Fruit fly (Drosophila melanogaster) Kc167 (cell line): Measurements from ENCODE around the gene CG18649.

Source experiments
- Myc ChIP-seq: fragments of >200 bp; optimal IDR thresholded peaks from 2 replicates; lab custom pipeline; 2017; ENCODE audit warnings: missing external identifiers
- Sin3A ChIP-seq: fragments of >200 bp; optimal IDR thresholded peaks from 2 replicates; lab custom pipeline; 2018; ENCODE audit warnings: missing external identifiers
- h ChIP-seq: fragments of >200 bp; optimal IDR thresholded peaks from 3 replicates; lab custom pipeline; 2018; ENCODE audit warnings: missing external identifiers
- insv ChIP-seq: fragments of >200 bp; optimal IDR thresholded peaks from 3 replicates; lab custom pipeline; 2018; ENCODE audit warnings: missing external identifiers
- psq ChIP-seq: fragments of >200 bp; optimal IDR thresholded peaks from 2 replicates; lab custom pipeline; 2017; ENCODE audit warnings: missing external identifiers
- ttk ChIP-seq: sonication (Bioruptor generic); optimal IDR thresholded peaks from 2 replicates; lab custom pipeline; 2017; ENCODE audit warnings: missing external identifiers

CG18649 gene

DNA sequence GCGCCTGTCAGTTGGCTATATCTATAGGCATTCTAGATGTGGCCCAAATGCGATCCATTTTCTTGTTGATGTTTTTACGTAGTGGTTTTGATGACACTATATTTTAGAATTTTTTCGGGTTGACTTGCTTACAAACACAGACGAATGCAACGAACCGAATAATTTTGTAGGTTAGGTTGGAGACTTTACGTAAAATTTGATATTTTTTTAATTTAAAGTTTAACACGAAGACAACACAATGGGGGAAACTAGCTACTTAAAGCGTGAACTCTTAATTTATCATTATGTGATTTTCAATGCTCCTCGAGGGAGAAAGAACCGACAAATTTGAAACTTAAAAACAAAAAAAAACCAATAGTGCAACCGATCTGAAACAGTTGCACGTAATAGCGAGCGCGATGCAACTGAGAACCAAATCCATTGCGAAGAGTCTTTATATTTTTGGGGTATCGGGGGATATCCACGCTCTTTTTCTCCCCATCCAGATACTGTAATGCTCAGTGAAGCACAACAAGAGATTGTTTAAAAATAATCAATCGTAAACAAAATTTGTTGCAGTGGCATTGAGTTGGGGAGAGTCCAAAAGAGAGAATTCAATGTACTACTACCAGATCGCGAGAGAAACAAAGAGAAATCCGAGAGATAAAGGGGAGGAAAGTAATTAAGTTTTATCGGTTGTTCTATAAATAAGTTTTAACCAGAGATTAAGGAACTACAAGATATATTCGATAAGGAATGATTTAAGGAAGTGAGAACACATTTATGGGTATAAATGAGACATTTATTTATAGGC is 36.1 kb upstream of the CG18649 start:
- no peak for TF ChIP-seq h
- TF ChIP-seq Myc (lab: Kevin White, UChicago) = no peak
- no peak for TF ChIP-seq psq (lab: Kevin White, UChicago)
- TF ChIP-seq Sin3A (lab: Kevin White, UChicago) = no peak

DNA sequence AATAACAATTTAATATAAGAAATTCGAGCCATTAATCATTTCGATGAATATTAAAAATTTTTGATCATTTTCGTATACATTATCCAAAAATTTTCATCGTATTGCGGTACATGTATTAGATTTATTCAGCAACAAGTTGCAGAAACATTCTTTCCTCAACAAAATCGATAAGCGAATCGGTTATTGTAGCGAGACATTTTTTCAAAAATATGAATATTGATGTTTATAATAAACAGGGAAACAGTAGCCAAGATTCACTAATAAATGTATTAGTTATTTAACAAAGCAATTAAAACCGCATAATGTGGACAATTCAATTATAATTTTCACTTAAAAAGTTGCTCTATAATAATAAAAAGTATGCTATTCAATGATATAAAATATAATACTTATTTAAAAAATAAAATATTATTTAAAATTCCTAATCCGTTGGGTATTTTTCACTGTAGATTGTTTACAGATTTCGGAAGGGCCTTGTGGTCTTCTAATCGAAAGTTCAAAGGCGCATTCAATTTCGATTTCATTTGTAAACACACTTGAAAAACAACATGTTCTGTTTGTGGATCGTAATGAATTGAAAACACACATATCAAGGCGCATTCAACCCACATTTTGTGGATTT is 35.3 kb upstream of the CG18649 start:
- TF ChIP-seq h (no peak), Sin3A (lab: Kevin White, UChicago) (no peak), Myc (lab: Kevin White, UChicago) (no peak), psq (lab: Kevin White, UChicago) (no peak), ttk (lab: Kevin White, UChicago) (no peak), insv (no peak)

DNA sequence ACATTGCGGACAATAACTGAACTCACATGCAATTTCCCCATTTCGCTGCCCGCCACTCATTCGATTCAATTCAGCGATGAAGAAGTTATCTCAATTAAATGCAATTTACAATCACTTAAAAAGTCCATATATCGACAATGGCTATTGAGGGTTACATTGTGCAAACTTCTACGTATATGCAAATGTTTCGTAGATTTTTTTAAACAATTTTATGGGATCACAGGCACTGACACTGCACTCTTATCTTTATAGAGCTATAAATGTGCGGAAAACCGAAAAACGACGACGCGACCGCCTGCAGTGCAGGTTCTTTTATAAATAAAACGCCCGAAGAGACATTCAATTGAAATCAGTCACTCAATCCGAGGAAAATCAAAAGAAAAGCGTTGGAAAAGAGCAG is 34.4 kb upstream of the CG18649 start:
- TF ChIP-seq ttk (lab: Kevin White, UChicago) = no peak
- TF ChIP-seq Sin3A (lab: Kevin White, UChicago) = no peak
- no peak for TF ChIP-seq Myc (lab: Kevin White, UChicago)
- no peak for TF ChIP-seq insv
- TF ChIP-seq h = no peak
- TF ChIP-seq psq (lab: Kevin White, UChicago) = no peak

DNA sequence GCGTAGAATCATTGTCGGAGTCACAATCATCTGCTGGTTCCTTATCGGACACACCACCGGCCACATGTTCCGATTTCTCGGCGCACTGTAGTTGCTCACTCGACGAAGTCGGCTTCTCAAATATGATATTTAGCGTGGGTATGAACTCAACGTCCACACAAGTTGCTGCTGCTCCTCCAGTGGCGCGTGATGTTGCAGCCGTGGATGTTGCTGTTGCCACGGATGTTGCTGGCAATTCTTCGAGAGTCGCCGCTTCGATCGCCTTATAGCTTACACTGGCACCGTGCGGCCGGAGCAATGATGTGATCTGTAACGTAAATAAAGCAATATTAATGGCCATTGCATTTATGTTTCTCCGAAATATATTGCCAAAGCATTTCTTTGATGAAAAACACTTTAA is 30.4 kb upstream of the CG18649 start:
- no peak for TF ChIP-seq Myc (lab: Kevin White, UChicago)
- TF ChIP-seq Sin3A (lab: Kevin White, UChicago) = no peak
- TF ChIP-seq psq (lab: Kevin White, UChicago) = no peak
- no peak for TF ChIP-seq ttk (lab: Kevin White, UChicago)

DNA sequence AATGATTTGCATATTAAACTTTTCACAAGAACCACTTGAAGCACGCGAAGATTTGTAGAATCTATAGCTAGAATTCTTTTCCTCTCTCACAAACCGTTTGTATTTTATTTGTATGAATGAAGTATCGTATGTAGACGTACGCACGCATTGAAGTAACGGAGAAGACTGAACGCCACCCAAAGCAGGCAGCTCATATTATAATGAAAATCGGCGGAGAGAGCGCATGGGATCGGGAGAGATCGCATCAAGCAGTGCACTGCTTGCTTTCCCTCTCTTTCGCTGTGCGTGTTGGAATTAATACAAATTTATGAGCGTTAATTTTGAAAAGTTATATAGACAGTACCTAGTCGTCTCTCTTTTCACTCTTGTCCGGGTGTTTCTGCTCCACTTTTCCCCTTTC is 25.3 kb upstream of the CG18649 start:
- TF ChIP-seq insv = no peak
- TF ChIP-seq ttk (lab: Kevin White, UChicago) = no peak
- no peak for TF ChIP-seq Sin3A (lab: Kevin White, UChicago)
- no peak for TF ChIP-seq Myc (lab: Kevin White, UChicago)
- TF ChIP-seq psq (lab: Kevin White, UChicago) = no peak
- no peak for TF ChIP-seq h

DNA sequence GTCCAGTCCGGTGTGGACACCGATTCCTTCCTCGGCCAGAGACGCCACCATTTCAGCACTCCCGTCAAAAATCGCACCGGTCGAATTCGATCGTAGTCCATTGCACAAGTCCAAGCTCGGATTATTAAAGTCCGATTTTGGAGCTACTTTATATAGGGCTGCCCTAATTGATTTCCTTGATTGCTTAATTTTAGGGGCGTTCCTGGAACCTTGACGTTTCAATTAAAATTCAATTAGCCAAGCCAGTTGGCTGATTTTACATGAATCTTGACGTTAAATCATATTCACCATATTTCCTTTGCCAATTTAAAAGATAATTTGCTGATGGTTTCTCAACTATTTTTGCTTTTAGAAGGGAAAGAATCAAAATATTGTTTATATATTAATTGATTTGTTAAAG is 24.4 kb upstream of the CG18649 start, which contains the start of gene Or71a:
Gene Or71a, minus strand, starts transcription at position 101 of the 400 bp plus-strand sequence.
- no peak for TF ChIP-seq ttk (lab: Kevin White, UChicago)
- no peak for TF ChIP-seq psq (lab: Kevin White, UChicago)
- TF ChIP-seq insv = no peak
- TF ChIP-seq Sin3A (lab: Kevin White, UChicago) = no peak
- no peak for TF ChIP-seq h
- no peak for TF ChIP-seq Myc (lab: Kevin White, UChicago)

DNA sequence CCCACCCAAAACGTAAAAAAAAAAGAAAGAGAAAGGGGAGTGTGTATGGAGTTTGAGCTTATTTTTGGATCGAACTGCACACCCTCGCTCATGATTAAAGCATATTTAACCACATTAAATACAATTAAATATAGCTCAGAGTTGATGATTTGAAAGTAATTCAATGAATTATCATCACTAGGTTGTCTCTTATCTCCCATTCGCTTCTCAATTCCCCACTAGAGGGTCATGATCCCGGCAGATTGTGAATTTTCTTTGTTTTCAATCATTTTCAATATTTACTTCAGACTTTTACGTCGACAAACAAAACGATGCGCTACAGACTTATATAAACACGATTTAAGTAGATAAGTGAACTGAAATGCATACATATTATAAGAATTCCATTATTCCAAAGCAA is 22.4 kb upstream of the CG18649 start:
- TF ChIP-seq h = no peak
- TF ChIP-seq Sin3A (lab: Kevin White, UChicago) = no peak
- TF ChIP-seq insv = no peak
- no peak for TF ChIP-seq ttk (lab: Kevin White, UChicago)
- TF ChIP-seq Myc (lab: Kevin White, UChicago) = no peak
- no peak for TF ChIP-seq psq (lab: Kevin White, UChicago)

DNA sequence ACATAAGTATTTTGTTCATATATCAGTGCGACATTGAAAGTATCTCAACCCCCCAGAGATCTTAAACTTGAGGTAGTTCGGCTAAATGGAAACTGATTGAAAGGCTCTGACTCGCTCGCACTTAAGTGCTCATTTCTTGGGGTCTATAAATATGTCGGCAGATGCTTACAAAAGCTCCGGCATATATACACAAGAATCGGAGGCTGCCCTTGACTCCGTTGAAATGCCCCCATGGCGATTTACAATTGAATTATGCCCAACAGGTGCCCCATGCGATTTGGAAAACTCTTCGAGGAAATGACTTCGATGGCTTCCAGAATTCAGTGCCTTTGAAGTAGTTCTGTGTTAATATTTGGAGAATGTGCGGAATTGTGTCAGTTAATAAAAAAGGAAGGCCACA is 19.7 kb upstream of the CG18649 start:
- TF ChIP-seq Sin3A (lab: Kevin White, UChicago) (no peak), Myc (lab: Kevin White, UChicago) (no peak), ttk (lab: Kevin White, UChicago) (no peak), insv (no peak), h (no peak), psq (lab: Kevin White, UChicago) (no peak)

DNA sequence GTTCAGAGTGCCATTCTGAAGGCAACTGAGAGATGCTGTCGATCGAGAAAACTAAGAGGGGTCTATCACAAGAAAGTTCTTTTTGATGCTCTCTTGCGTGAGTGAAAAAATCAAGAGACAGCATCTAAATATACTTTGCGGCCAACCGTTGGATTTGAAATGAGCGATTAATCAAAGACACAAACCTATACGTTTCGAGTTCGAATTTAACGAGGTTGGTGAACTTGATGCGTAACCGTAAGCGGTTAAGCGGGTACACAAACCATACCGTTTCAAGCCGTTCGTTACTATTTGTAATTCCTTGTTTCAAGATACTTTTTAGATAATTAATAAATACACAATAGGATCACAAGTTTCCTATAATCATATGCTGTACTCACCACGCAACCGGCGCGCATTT is 18.2 kb upstream of the CG18649 start:
- TF ChIP-seq psq (lab: Kevin White, UChicago) (no peak), ttk (lab: Kevin White, UChicago) (no peak), Sin3A (lab: Kevin White, UChicago) (no peak), Myc (lab: Kevin White, UChicago) (no peak)

DNA sequence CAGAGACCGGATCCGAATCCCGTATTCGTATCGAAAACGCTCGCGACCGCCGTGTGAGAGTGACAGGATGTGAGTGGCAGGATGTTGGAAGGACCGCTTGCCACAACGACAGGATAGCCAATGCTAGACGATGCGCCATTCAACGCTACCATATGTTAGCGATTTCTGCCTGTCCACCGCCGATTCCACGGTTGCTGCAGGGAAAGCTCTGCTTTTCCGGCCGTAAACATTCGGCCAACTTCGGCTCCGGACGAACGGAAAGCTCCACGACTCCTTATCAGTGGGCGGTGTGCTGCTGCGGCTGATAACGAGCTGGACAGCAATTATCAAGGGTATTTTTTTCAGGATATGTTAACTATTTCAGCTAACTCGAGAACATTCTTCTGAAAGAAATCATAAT is 10.9 kb upstream of the CG18649 start, which contains the start of gene Sytbeta:
Gene Sytbeta, minus strand, starts transcription at position 101 of the 400 bp plus-strand sequence.
- TF ChIP-seq insv (no peak), ttk (lab: Kevin White, UChicago) (no peak), Sin3A (lab: Kevin White, UChicago) (no peak), h (no peak), Myc (lab: Kevin White, UChicago) (no peak)

DNA sequence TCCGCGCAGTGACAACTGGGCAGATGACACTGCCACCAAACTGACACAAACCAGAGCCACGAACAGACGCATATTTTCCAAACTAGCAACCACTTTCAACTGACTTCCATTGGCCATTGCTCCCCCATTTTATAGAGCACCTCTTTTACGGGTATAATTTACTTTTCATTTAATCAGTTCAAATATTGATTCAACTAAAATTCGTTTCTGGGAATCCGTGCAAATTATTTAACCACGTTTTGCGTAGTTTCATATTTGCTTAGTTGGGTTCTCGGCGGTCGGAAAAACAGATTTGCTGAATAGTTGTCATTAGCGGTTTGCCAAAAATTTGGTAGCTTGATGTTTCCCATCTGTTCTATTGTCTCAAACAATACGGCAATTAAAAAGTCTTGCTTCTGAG is 7.7 kb upstream of the CG18649 start, which contains the start of gene CG13460:
Gene CG13460, minus strand, starts transcription at position 101 of the 400 bp plus-strand sequence.
- TF ChIP-seq insv (no peak), h (no peak), Myc (lab: Kevin White, UChicago) (no peak), ttk (lab: Kevin White, UChicago) (no peak), Sin3A (lab: Kevin White, UChicago) (no peak)

DNA sequence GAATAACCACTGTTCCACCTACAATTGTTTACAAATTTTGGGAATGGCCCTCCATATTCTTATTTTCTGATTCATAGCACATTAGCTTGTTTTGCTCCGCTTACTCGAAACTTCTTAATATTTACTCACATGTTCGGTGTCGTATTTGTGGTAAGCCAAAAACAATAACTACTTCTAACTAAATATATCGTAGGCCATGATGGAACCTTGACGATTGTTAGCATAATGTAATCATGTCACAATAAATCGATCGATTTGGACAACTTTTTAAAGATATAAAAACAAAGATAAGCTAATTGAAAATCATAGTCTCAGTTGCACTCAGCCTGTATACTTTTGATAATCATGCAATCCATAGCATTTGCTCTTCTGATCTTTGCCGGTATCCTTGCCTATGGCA is 542 bp upstream of the CG18649 start, which contains the start of gene EAChm:
Gene EAChm, plus strand, starts transcription at position 301 of the 400 bp plus-strand sequence.
- TF ChIP-seq Myc (lab: Kevin White, UChicago) (no peak), insv (no peak), Sin3A (lab: Kevin White, UChicago) (no peak), psq (lab: Kevin White, UChicago) (no peak), ttk (lab: Kevin White, UChicago) (no peak), h (no peak)
